Fruit fly (Drosophila melanogaster): Measurements from ENCODE around the gene CG8997.

CG8997 gene

DNA sequence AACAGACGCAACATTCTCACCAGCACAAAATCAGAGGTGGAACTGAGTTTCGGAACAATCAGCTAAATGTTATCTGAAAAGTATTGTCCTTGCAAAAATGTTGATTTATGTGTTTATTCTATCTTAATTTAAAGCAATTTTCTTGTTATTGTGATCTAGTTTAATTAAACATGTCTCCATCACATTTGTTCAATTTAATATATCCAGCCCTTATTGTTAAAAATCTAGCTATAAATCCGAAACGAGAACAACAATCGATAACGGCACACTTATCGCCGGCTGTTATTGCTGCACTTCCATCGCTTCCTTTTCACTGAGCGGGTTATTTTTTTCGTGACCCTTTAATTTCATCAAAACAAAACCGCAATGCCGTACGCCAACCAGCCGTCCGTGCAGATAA is 12.1 kb downstream of the CG8997 start, which contains the start of the genes GatC, PolG2 and Polr2C (continued):
- TF ChIP-seq CG12071 (GFP tag; optimal IDR thresholded peaks at IDR 0.05) (no peak), Nf-YC (tag; optimal IDR thresholded peaks at IDR 0.05) (no peak), HLH54F (GFP tag; optimal IDR thresholded peaks at IDR 0.05) (peak; percentile 41), knrl (GFP tag; IDR thresholded peaks at IDR 0.05; ENCODE audit: partially characterized antibody) (peak; percentile 81), CG10565 (GFP tag; optimal IDR thresholded peaks at IDR 0.05) (no peak), CG8290 (GFP tag; optimal IDR thresholded peaks at IDR 0.05) (no peak), CG8290 (tag; optimal IDR thresholded peaks at IDR 0.05) (no peak), NFAT (GFP tag; IDR thresholded peaks at IDR 0.05) (no peak), CG6689 (GFP tag; IDR thresholded peaks at IDR 0.05) (0 out of 2 replicates have a peak, but pooled peaks have one; percentile 6), dan (GFP tag; IDR thresholded peaks at IDR 0.05) (no peak), CG30403 (GFP tag; optimal IDR thresholded peaks at IDR 0.05) (peak; percentile 55), CG2678 (tag; optimal IDR thresholded peaks at IDR 0.05) (no peak), ranshi (GFP tag; IDR thresholded peaks at IDR 0.05) (no peak), gem (tag; optimal IDR thresholded peaks at IDR 0.05) (no peak), CG12659 (GFP tag; optimal IDR thresholded peaks at IDR 0.05) (peak; percentile 75), pzg (GFP tag; optimal IDR thresholded peaks at IDR 0.05) (peak; percentile 72), tgo (GFP tag; IDR thresholded peaks at IDR 0.05) (peak; percentile 38; the same call in 1 of the 3 replicates), Atf-2 (GFP tag; optimal IDR thresholded peaks at IDR 0.05) (peak; percentile 27), dysf (GFP tag; IDR thresholded peaks at IDR 0.05) (no peak; the same call in 2 of the 3 replicates), stwl (tag; optimal IDR thresholded peaks at IDR 0.05) (peak; percentile 68), CG10462 (GFP tag; optimal IDR thresholded peaks at IDR 0.05) (peak; percentile 16), eyg (GFP tag; optimal IDR thresholded peaks at IDR 0.05) (no peak), CG12236 (GFP tag; optimal IDR thresholded peaks at IDR 0.05) (no peak), CG10209 (GFP tag; optimal IDR thresholded peaks at IDR 0.05) (no peak), kni (GFP tag; optimal IDR thresholded peaks at IDR 0.05) (no peak), grn (GFP tag; optimal IDR thresholded peaks at IDR 0.05) (no peak), trem (tag; optimal IDR thresholded peaks at IDR 0.05) (peak; percentile 54), H2.0 (GFP tag; IDR thresholded peaks at IDR 0.05) (peak; percentile 31; the same call in 1 of the 2 replicates), ind (GFP tag; optimal IDR thresholded peaks at IDR 0.05) (no peak), NC2α (GFP tag; optimal IDR thresholded peaks at IDR 0.05) (no peak), twi (tag; optimal IDR thresholded peaks at IDR 0.05) (peak; percentile 34), jigr1 (GFP tag; IDR thresholded peaks at IDR 0.05) (no peak), pnt (GFP tag; optimal IDR thresholded peaks at IDR 0.05) (peak; percentile 11), CG2120 (GFP tag; optimal IDR thresholded peaks at IDR 0.05) (peak; percentile 70), CG15601 (tag; optimal IDR thresholded peaks at IDR 0.05) (peak; percentile 35), TFAM (GFP tag; optimal IDR thresholded peaks at IDR 0.05) (no peak), ERR (GFP tag; optimal IDR thresholded peaks at IDR 0.05) (no peak), ro (GFP tag; IDR thresholded peaks at IDR 0.05) (no peak), sens (GFP tag) (peak; percentile 89), Camta (GFP tag; optimal IDR thresholded peaks at IDR 0.05) (no peak), Sox102F (GFP tag; optimal IDR thresholded peaks at IDR 0.05) (no peak), schlank (tag; optimal IDR thresholded peaks at IDR 0.05) (no peak), Trl (optimal IDR thresholded peaks at IDR 0.05) (no peak), Trl (GFP tag; optimal IDR thresholded peaks at IDR 0.05) (no peak), Max (GFP tag; optimal IDR thresholded peaks at IDR 0.05) (peak; percentile 2), CG5245 (GFP tag; optimal IDR thresholded peaks at IDR 0.05) (no peak), CG1602 (GFP tag; optimal IDR thresholded peaks at IDR 0.05) (peak; percentile 15), CG15514 (GFP tag; optimal IDR thresholded peaks at IDR 0.05) (peak; percentile 82), sens-2 (GFP tag; IDR thresholded peaks at IDR 0.05) (no peak), hbn (GFP tag; IDR thresholded peaks at IDR 0.05; ENCODE audit: partially characterized antibody) (peak; percentile 79), p53 (GFP tag; optimal IDR thresholded peaks at IDR 0.05) (no peak), sd (tag; optimal IDR thresholded peaks at IDR 0.05) (no peak), slbo (GFP tag; IDR thresholded peaks at IDR 0.05) (peak; percentile 76)
